Worm (Caenorhabditis elegans) whole organism, L4/young adult: ENCODE data around the gene W08G11.3.

Experiments
- dao-5 ChIP-seq: sonication (generic microtip); optimal IDR thresholded peaks from 2 replicates; lab custom pipeline; 2016; ENCODE audit warnings: missing genotype, missing genetic modification characterization, moderate library complexity, missing compliant biosample characterization
- him-1 ChIP-seq: sonication (generic microtip); optimal IDR thresholded peaks from 2 replicates; lab custom pipeline; 2016; ENCODE audit warnings: missing genotype, missing genetic modification reagents, missing genetic modification characterization, missing compliant biosample characterization

DNA sequence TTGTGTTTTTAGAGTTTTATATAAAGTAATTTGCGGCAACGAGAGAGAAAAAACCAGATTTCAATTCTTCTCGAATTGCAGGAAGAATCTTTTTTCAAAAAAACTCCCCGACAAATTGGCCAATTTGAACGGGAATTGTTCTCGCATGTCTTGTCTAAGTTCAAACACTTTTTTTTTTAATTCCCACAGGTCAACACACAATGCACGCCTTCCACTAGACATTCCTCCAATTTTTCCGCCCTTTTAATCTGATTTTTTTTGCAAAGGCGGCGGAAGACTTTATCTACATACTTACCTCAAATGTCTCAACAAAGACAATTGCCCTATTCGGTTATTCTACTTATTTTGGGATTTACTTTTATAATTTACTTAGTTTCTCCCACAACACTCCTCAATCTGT lies 40.2 kb downstream of the W08G11.3 start, which contains the start of gene F26D2.3:
- TF ChIP-seq him-1 (tag; lab: Kevin White, UChicago) (no peak), dao-5 (no peak)
